Fruit fly (Drosophila melanogaster): ENCODE data around the gene Naa60.

DNA sequence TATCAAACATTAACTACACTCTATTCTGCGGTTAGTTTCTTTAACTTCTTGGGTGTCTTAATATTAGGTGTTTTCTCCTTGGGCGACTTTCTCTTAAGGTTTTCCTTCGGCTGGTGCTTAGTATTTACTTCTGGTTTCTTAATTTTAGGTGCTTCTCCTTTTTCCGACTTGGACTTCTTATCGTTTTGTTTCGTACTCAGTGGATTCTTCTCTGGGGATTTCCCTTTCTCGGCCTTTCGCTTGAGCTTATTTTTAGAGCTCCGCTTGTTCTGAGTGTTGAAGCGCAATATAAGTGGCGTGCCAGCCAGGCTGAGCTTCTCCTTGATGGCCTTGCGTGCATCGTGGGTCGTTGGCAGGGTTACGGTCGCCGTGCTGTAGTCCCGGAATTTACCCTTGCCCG is 8.9 kb upstream of the Naa60 start:
- no peak for TF ChIP-seq topi (GFP tag; optimal IDR thresholded peaks at IDR 0.05)
- no peak for TF ChIP-seq Ets96B (tag; optimal IDR thresholded peaks at IDR 0.05)
- TF ChIP-seq CG3032 (tag; optimal IDR thresholded peaks at IDR 0.05), result no peak
- TF ChIP-seq Sox15 (GFP tag; optimal IDR thresholded peaks at IDR 0.05), result no peak
- TF ChIP-seq fd85E (GFP tag; optimal IDR thresholded peaks at IDR 0.05), result no peak
- no peak for TF ChIP-seq Sox102F (GFP tag; optimal IDR thresholded peaks at IDR 0.05)
- no peak for TF ChIP-seq CG16779 (tag; optimal IDR thresholded peaks at IDR 0.05)
- TF ChIP-seq Hr39 (GFP tag; optimal IDR thresholded peaks at IDR 0.05), result no peak

All from whole organism, prepupa.